Fruit fly (Drosophila melanogaster) whole organism, embryonic: ENCODE measurements around the gene CG43127.
A peak's percentile ranks its signal among the peaks of the same experiment; 100 is the strongest.

Experiments used
- Bdp1 ChIP-seq: fragments of 200-800 bp; sonication (Bioruptor generic); optimal IDR thresholded peaks from 3 replicates; lab custom pipeline; 2016; ENCODE audit warnings: missing biosample characterization, missing genetic modification characterization
- C15 ChIP-seq: fragments of 200-800 bp; sonication (Bioruptor generic); IDR thresholded peaks from 3 replicates; pipeline ENCODE4 v1.3.6; 2022; ENCODE audit warnings: missing biosample characterization, missing genetic modification characterization
- CG11456 ChIP-seq: fragments of 200-800 bp; sonication (Bioruptor generic); IDR thresholded peaks from 3 replicates; pipeline ENCODE4 v1.3.6; 2022; ENCODE audit warnings: missing biosample characterization, missing genetic modification characterization
- CG12744 ChIP-seq: fragments of 200-800 bp; sonication (Bioruptor generic); optimal IDR thresholded peaks from 2 replicates; lab custom pipeline; 2016; ENCODE audit warnings: missing biosample characterization, missing genetic modification characterization
- CG13287 ChIP-seq: fragments of 200-800 bp; sonication (Bioruptor generic); IDR thresholded peaks from 2 replicates; pipeline ENCODE4 v1.3.6; 2022; ENCODE audit warnings: missing biosample characterization, missing genetic modification characterization; ENCODE audit not compliant: partially characterized antibody
- CG14965 ChIP-seq: fragments of 200-800 bp; sonication (Bioruptor generic); optimal IDR thresholded peaks from 2 replicates; lab custom pipeline; 2016; ENCODE audit warnings: missing biosample characterization, missing genetic modification characterization, borderline replicate concordance
- CG16779 ChIP-seq: fragments of 200-800 bp; sonication (Bioruptor generic); IDR thresholded peaks from 2 replicates; pipeline ENCODE4 v1.3.6; 2022; ENCODE audit warnings: missing biosample characterization, missing genetic modification characterization
- CG16815 ChIP-seq: fragments of 200-800 bp; sonication (Bioruptor generic); optimal IDR thresholded peaks from 3 replicates; lab custom pipeline; 2017; ENCODE audit warnings: missing biosample characterization, mild to moderate bottlenecking, missing genetic modification characterization
- CG17186 ChIP-seq: fragments of 200-800 bp; sonication (Bioruptor generic); optimal IDR thresholded peaks from 3 replicates; lab custom pipeline; 2017; ENCODE audit warnings: missing biosample characterization, missing genetic modification reagents, missing genetic modification characterization
- CG17359 ChIP-seq: fragments of 200-800 bp; sonication (Bioruptor generic); optimal IDR thresholded peaks from 3 replicates; lab custom pipeline; 2018; ENCODE audit warnings: missing biosample characterization, mild to moderate bottlenecking, missing genetic modification characterization, moderate library complexity
- CG17361 ChIP-seq: fragments of 200-800 bp; sonication (Bioruptor generic); IDR thresholded peaks from 3 replicates; pipeline ENCODE4 v1.3.6; 2022; ENCODE audit warnings: missing biosample characterization, missing genetic modification characterization
- CG1832 ChIP-seq: fragments of 200-800 bp; sonication (Bioruptor generic); optimal IDR thresholded peaks from 2 replicates; lab custom pipeline; 2017; ENCODE audit warnings: missing biosample characterization, mild to moderate bottlenecking, missing genetic modification characterization, inconsistent platforms
- CG5245 ChIP-seq: fragments of 200-800 bp; sonication (Bioruptor generic); optimal IDR thresholded peaks from 3 replicates; lab custom pipeline; 2016; ENCODE audit warnings: missing biosample characterization, missing genetic modification characterization
- CG7556 ChIP-seq: fragments of 200-800 bp; sonication (Bioruptor generic); optimal IDR thresholded peaks from 2 replicates; lab custom pipeline; 2017; ENCODE audit warnings: missing biosample characterization, mild to moderate bottlenecking, missing genetic modification characterization
- CG8290 ChIP-seq, 3 experiments: fragments of 200-800 bp; sonication (Bioruptor generic); optimal IDR thresholded peaks; 2 replicates each; lab custom pipeline; 2016 to 2019; ENCODE audit warnings: missing biosample characterization in 3 of 3, missing genetic modification characterization in 3 of 3, mild to moderate bottlenecking in 2 of 3, moderate library complexity in 1 of 3
- CTCF ChIP-seq: fragments of 200-800 bp; sonication (Bioruptor generic); optimal IDR thresholded peaks from 2 replicates; lab custom pipeline; 2017; ENCODE audit warnings: missing biosample characterization, mild to moderate bottlenecking, missing genetic modification characterization, moderate library complexity
- D19A ChIP-seq: fragments of 200-800 bp; optimal IDR thresholded peaks from 3 replicates; lab custom pipeline; 2019; ENCODE audit warnings: missing biosample characterization, mild to moderate bottlenecking, missing genetic modification characterization, moderate library complexity
- Dll ChIP-seq: fragments of 200-800 bp; sonication (Bioruptor generic); IDR thresholded peaks from 4 replicates; pipeline ENCODE4 v1.3.6; 2022; ENCODE audit warnings: missing biosample characterization, missing genetic modification characterization; ENCODE audit not compliant: partially characterized antibody
- HLH3B ChIP-seq: fragments of 200-800 bp; sonication (Bioruptor generic); IDR thresholded peaks from 2 replicates; pipeline ENCODE4 v1.3.6; 2022; ENCODE audit warnings: missing biosample characterization, missing genetic modification characterization
- HLH4C ChIP-seq: fragments of 200-800 bp; sonication (Bioruptor generic); IDR thresholded peaks from 3 replicates; pipeline ENCODE4 v1.3.6; 2022; ENCODE audit warnings: missing biosample characterization, missing genetic modification characterization; ENCODE audit not compliant: partially characterized antibody
- HmgZ ChIP-seq: fragments of 200-800 bp; sonication (Bioruptor generic); optimal IDR thresholded peaks from 2 replicates; lab custom pipeline; 2018; ENCODE audit warnings: missing biosample characterization, mild to moderate bottlenecking, missing genetic modification characterization
- Hr51 ChIP-seq, 2 experiments: fragments of 200-800 bp; sonication (Bioruptor generic); optimal IDR thresholded peaks; 2 replicates in 1 of 2; 3 replicates in 1 of 2; lab custom pipeline; 2016 to 2018; ENCODE audit warnings: missing biosample characterization in 2 of 2, missing genetic modification characterization in 2 of 2, mild to moderate bottlenecking in 1 of 2, moderate library complexity in 1 of 2
- MTF-1 ChIP-seq: fragments of 200-800 bp; sonication (Bioruptor generic); optimal IDR thresholded peaks from 2 replicates; lab custom pipeline; 2018; ENCODE audit warnings: missing biosample characterization, mild to moderate bottlenecking, missing genetic modification characterization, borderline replicate concordance
- Max ChIP-seq: fragments of 200-800 bp; sonication (Bioruptor generic); optimal IDR thresholded peaks from 2 replicates; lab custom pipeline; 2016; ENCODE audit warnings: missing biosample characterization, mild to moderate bottlenecking, missing genetic modification characterization
- NFAT ChIP-seq: fragments of 200-800 bp; sonication (Bioruptor generic); IDR thresholded peaks from 2 replicates; pipeline ENCODE4 v1.3.6; 2022; ENCODE audit warnings: missing biosample characterization, missing genetic modification characterization
- Optix ChIP-seq: fragments of 200-800 bp; sonication (Bioruptor generic); IDR thresholded peaks from 3 replicates; pipeline ENCODE4 v1.3.6; 2022; ENCODE audit warnings: missing biosample characterization, missing genetic modification characterization
- Six4 ChIP-seq: fragments of 200-800 bp; sonication (Bioruptor generic); optimal IDR thresholded peaks from 2 replicates; lab custom pipeline; 2016; ENCODE audit warnings: missing biosample characterization, missing genetic modification characterization
- Ssrp ChIP-seq: fragments of 200-800 bp; sonication (Bioruptor generic); optimal IDR thresholded peaks from 2 replicates; lab custom pipeline; 2018; ENCODE audit warnings: missing biosample characterization, mild to moderate bottlenecking, missing genetic modification characterization, moderate library complexity
- ase ChIP-seq: fragments of 200-800 bp; sonication (Bioruptor generic); IDR thresholded peaks from 3 replicates; pipeline ENCODE4 v1.3.6; 2022; ENCODE audit warnings: missing biosample characterization, missing genetic modification characterization
- bigmax ChIP-seq: fragments of 200-800 bp; sonication (Bioruptor generic); optimal IDR thresholded peaks from 2 replicates; lab custom pipeline; 2018; ENCODE audit warnings: missing biosample characterization, mild to moderate bottlenecking, missing genetic modification characterization
- cas ChIP-seq: fragments of 200-800 bp; sonication (Bioruptor generic); IDR thresholded peaks from 2 replicates; pipeline ENCODE4 v1.3.6; 2022; ENCODE audit warnings: missing biosample characterization, missing genetic modification characterization
- cwo ChIP-seq: fragments of 200-800 bp; sonication (Bioruptor generic); optimal IDR thresholded peaks from 3 replicates; lab custom pipeline; 2017; ENCODE audit warnings: missing biosample characterization, missing genetic modification characterization, mild to moderate bottlenecking, moderate library complexity, missing genetic modification reagents
- emc ChIP-seq: fragments of 200-800 bp; sonication (Bioruptor generic); optimal IDR thresholded peaks from 2 replicates; lab custom pipeline; 2016; ENCODE audit warnings: missing biosample characterization, missing genetic modification characterization
- fd102C ChIP-seq: fragments of 200-800 bp; sonication (Bioruptor generic); optimal IDR thresholded peaks from 2 replicates; lab custom pipeline; 2018; ENCODE audit warnings: missing biosample characterization, mild to moderate bottlenecking, missing genetic modification characterization, moderate library complexity
- gfzf ChIP-seq: fragments of 200-800 bp; sonication (Bioruptor generic); optimal IDR thresholded peaks from 2 replicates; lab custom pipeline; 2016; ENCODE audit warnings: missing biosample characterization, mild to moderate bottlenecking, missing genetic modification characterization, moderate library complexity
- knrl ChIP-seq: fragments of 200-800 bp; sonication (Bioruptor generic); IDR thresholded peaks from 3 replicates; pipeline ENCODE4 v1.3.6; 2022; ENCODE audit warnings: missing biosample characterization, missing genetic modification characterization; ENCODE audit not compliant: partially characterized antibody
- nmo ChIP-seq: fragments of 200-800 bp; sonication (Bioruptor generic); optimal IDR thresholded peaks from 2 replicates; lab custom pipeline; 2018; ENCODE audit warnings: missing biosample characterization, mild to moderate bottlenecking, missing genetic modification characterization, moderate library complexity
- pb ChIP-seq: fragments of 200-800 bp; sonication (Bioruptor generic); optimal IDR thresholded peaks from 3 replicates; lab custom pipeline; 2016; ENCODE audit warnings: missing biosample characterization, missing genetic modification characterization
- pnt ChIP-seq: fragments of 200-800 bp; sonication (Bioruptor generic); optimal IDR thresholded peaks from 3 replicates; lab custom pipeline; 2016; ENCODE audit warnings: missing biosample characterization, missing genetic modification characterization
- psq ChIP-seq: fragments of 200-800 bp; sonication (Bioruptor generic); optimal IDR thresholded peaks from 2 replicates; lab custom pipeline; 2017; ENCODE audit warnings: missing biosample characterization, missing genetic modification characterization
- rib ChIP-seq: fragments of 200-800 bp; sonication (Bioruptor generic); IDR thresholded peaks from 2 replicates; pipeline ENCODE4 v1.3.6; 2022; ENCODE audit warnings: missing biosample characterization, missing genetic modification characterization
- schlank ChIP-seq: fragments of 200-800 bp; sonication (Bioruptor generic); optimal IDR thresholded peaks from 2 replicates; lab custom pipeline; 2018; ENCODE audit warnings: missing biosample characterization, mild to moderate bottlenecking, missing genetic modification characterization
- sens ChIP-seq: fragments of 200-800 bp; sonication (Bioruptor generic); peaks from one replicate; lab custom pipeline; 2016; ENCODE audit warnings: missing biosample characterization, missing genetic modification characterization
- slou ChIP-seq: fragments of 200-800 bp; sonication (Bioruptor generic); optimal IDR thresholded peaks from 3 replicates; lab custom pipeline; 2016; ENCODE audit warnings: missing biosample characterization, missing genetic modification characterization
- sna ChIP-seq: fragments of 200-800 bp; sonication (Bioruptor generic); IDR thresholded peaks from 2 replicates; pipeline ENCODE4 v1.3.6; 2022; ENCODE audit warnings: missing biosample characterization, missing genetic modification characterization; ENCODE audit not compliant: partially characterized antibody
- sob ChIP-seq: fragments of 200-800 bp; sonication (Bioruptor generic); IDR thresholded peaks from 2 replicates; pipeline ENCODE4 v1.3.6; 2022; ENCODE audit warnings: missing biosample characterization, missing genetic modification characterization
- tll ChIP-seq, 2 experiments: fragments of 200-800 bp in 1 of 2; fragments of >200 bp in 1 of 2; sonication (Bioruptor generic) in 1 of 2; optimal IDR thresholded peaks; 2 replicates each; lab custom pipeline; 2017 to 2019; ENCODE audit warnings: missing biosample characterization in 2 of 2, missing genetic modification characterization in 2 of 2, mild to moderate bottlenecking in 1 of 2, moderate library complexity in 1 of 2
- vvl ChIP-seq: fragments of 200-800 bp; sonication (Bioruptor generic); IDR thresholded peaks from 2 replicates; pipeline ENCODE4 v1.3.6; 2022; ENCODE audit warnings: missing biosample characterization, missing genetic modification characterization
- wek ChIP-seq: fragments of 200-800 bp; sonication (Bioruptor generic); optimal IDR thresholded peaks from 3 replicates; lab custom pipeline; 2018; ENCODE audit warnings: missing biosample characterization, mild to moderate bottlenecking, missing genetic modification characterization, moderate library complexity

Gene CG43127

dm6 chr3L:10664511-10665062, 39.2 kb upstream of the CG43127 start, which contains the start of gene simj (continued):
- TF ChIP-seq CG8290 (GFP tag; optimal IDR thresholded peaks at IDR 0.05; lab: Kevin White, UChicago): peak; percentile 64
- peak in 1 of 2 experiments; percentile 87 for TF ChIP-seq CG8290 (tag; optimal IDR thresholded peaks at IDR 0.05; lab: Kevin White, UChicago)
- no peak for TF ChIP-seq CG16815 (GFP tag; lab: Kevin White, UChicago)
- TF ChIP-seq fd102C (GFP tag; lab: Kevin White, UChicago): no peak
- TF ChIP-seq Optix: no peak
- no peak for TF ChIP-seq CG14965 (GFP tag; lab: Kevin White, UChicago)
- TF ChIP-seq D19A (tag; lab: Kevin White, UChicago): peak; percentile 48
- no peak; the same call in 1 of the 2 replicates for TF ChIP-seq HLH3B (GFP tag; lab: Robert Waterston, UW)
- peak; percentile 60 for TF ChIP-seq nmo (GFP tag; lab: Kevin White, UChicago)
- TF ChIP-seq CG17186 (GFP tag; lab: Kevin White, UChicago): peak; percentile 96
- TF ChIP-seq CTCF (GFP tag; lab: Kevin White, UChicago): peak; percentile 71
- TF ChIP-seq sna: peak; percentile 81
- TF ChIP-seq MTF-1 (GFP tag; lab: Kevin White, UChicago): peak; percentile 58
- TF ChIP-seq Dll: peak; percentile 76
- TF ChIP-seq C15: no peak
- peak; percentile 72; the same call in 2 of the 3 replicates for TF ChIP-seq HLH4C (GFP tag; lab: Robert Waterston, UW)
- peak; percentile 68; the same call in 1 of the 2 replicates for TF ChIP-seq NFAT
- peak; percentile 10 to 39 for TF ChIP-seq Hr51 (GFP tag; optimal IDR thresholded peaks at IDR 0.05; lab: Kevin White, UChicago)
- no peak for TF ChIP-seq Ssrp (tag; lab: Kevin White, UChicago)
- peak; percentile 89 for TF ChIP-seq HmgZ (tag; lab: Kevin White, UChicago)
- peak; percentile 81 for TF ChIP-seq knrl (GFP tag; lab: Robert Waterston, UW)
- TF ChIP-seq CG7556 (GFP tag; lab: Kevin White, UChicago): no peak
- TF ChIP-seq pb (GFP tag; lab: Kevin White, UChicago): peak; percentile 10
- TF ChIP-seq cwo (GFP tag; lab: Kevin White, UChicago): no peak
- TF ChIP-seq CG5245 (GFP tag; lab: Kevin White, UChicago): no peak
- no peak for TF ChIP-seq emc (GFP tag; lab: Kevin White, UChicago)
- peak; percentile 88 for TF ChIP-seq CG13287 (GFP tag; lab: Robert Waterston, UW)
- TF ChIP-seq sob (GFP tag; lab: Robert Waterston, UW): peak; percentile 77
- no peak for TF ChIP-seq pnt
- TF ChIP-seq Max (GFP tag; lab: Kevin White, UChicago): peak; percentile 36
- no peak for TF ChIP-seq cas (GFP tag; lab: Robert Waterston, UW)
- TF ChIP-seq psq (GFP tag; lab: Kevin White, UChicago): peak; percentile 24
- TF ChIP-seq sens: peak; percentile 82
- peak; percentile 75 for TF ChIP-seq wek (GFP tag; lab: Kevin White, UChicago)
- TF ChIP-seq CG1832 (GFP tag; lab: Kevin White, UChicago): no peak
- peak; percentile 12 for TF ChIP-seq CG12744 (GFP tag; lab: Kevin White, UChicago)
- no peak for TF ChIP-seq CG11456 (GFP tag; lab: Robert Waterston, UW)
- TF ChIP-seq CG16779 (GFP tag; lab: Robert Waterston, UW): 0 out of 2 replicates have a peak, but pooled peaks have one; percentile 27
- TF ChIP-seq schlank: peak; percentile 43
- peak; percentile 55; the same call in 1 of the 3 replicates for TF ChIP-seq ase
- no peak for TF ChIP-seq Bdp1 (GFP tag; lab: Kevin White, UChicago)
- no peak for TF ChIP-seq slou (GFP tag; lab: Kevin White, UChicago)
- TF ChIP-seq CG17361 (GFP tag; lab: Robert Waterston, UW): no peak
- peak; percentile 77 for TF ChIP-seq vvl
- TF ChIP-seq tll (GFP tag; optimal IDR thresholded peaks at IDR 0.05; lab: Kevin White, UChicago): no peak
- TF ChIP-seq rib: peak; percentile 70; the same call in 1 of the 2 replicates
- peak; percentile 29 for TF ChIP-seq CG17359
- TF ChIP-seq bigmax (GFP tag; lab: Kevin White, UChicago): peak; percentile 67
- peak; percentile 98 for TF ChIP-seq gfzf (GFP tag; lab: Kevin White, UChicago)
- no peak for TF ChIP-seq Six4
